Worm (Caenorhabditis elegans) whole organism, L4 larva: ENCODE data around the gene ppat-1.

Experiments
- R02D3.7 ChIP-seq: fragments of 150-350 bp; sonication (generic microtip); optimal IDR thresholded peaks from 3 replicates; lab custom pipeline; 2014; ENCODE audit warnings: missing biosample characterization, missing genetic modification characterization
- mxl-3 ChIP-seq: fragments of 200-800 bp; sonication (Bioruptor generic); optimal IDR thresholded peaks from 2 replicates; lab custom pipeline; 2018; ENCODE audit warnings: mild to moderate bottlenecking, missing genetic modification characterization, missing compliant biosample characterization
- nhr-10 ChIP-seq: fragments of 150-350 bp; optimal IDR thresholded peaks from 2 replicates; lab custom pipeline; 2014; ENCODE audit warnings: missing biosample characterization, missing genetic modification characterization
- nhr-41 ChIP-seq: fragments of 200-800 bp; sonication (Bioruptor generic); IDR thresholded peaks from 2 replicates; pipeline ENCODE4 v1.3.6; 2022; ENCODE audit warnings: missing genetic modification reagents, missing genetic modification characterization, missing compliant biosample characterization
- nhr-6 ChIP-seq: fragments of 150-350 bp; optimal IDR thresholded peaks from 2 replicates; lab custom pipeline; 2014; ENCODE audit warnings: missing biosample characterization, missing genetic modification characterization
- ztf-11 ChIP-seq: fragments of 150-350 bp; optimal IDR thresholded peaks from 2 replicates; lab custom pipeline; 2014; ENCODE audit warnings: missing biosample characterization, missing genetic modification characterization

ce11 chrIII:4689595-4689994 is 515 bp downstream of the ppat-1 start:
- peak; percentile 96 for TF ChIP-seq mxl-3 (GFP tag; lab: Kevin White, UChicago)
- TF ChIP-seq R02D3.7 (tag; lab: Kevin White, UChicago), result peak; percentile 36
- peak; percentile 91 for TF ChIP-seq nhr-41 (GFP tag; lab: Robert Waterston, UW)
- no peak for TF ChIP-seq ztf-11 (tag; lab: Kevin White, UChicago)
- TF ChIP-seq nhr-6, result peak; percentile 51
- TF ChIP-seq nhr-10 (tag; lab: Kevin White, UChicago), result no peak
